Worm (Caenorhabditis elegans) whole organism, late embryonic: ENCODE results near the gene F15B10.3.

Experiments used
- C38D4.7 ChIP-seq: fragments of 200-800 bp; sonication (Bioruptor generic); optimal IDR thresholded peaks from 2 replicates; lab custom pipeline; 2018; ENCODE audit warnings: mild to moderate bottlenecking, missing genetic modification characterization, moderate library complexity, missing compliant biosample characterization
- K02D7.2 ChIP-seq: sonication (generic microtip); optimal IDR thresholded peaks from 2 replicates; lab custom pipeline; 2017; ENCODE audit warnings: mild to moderate bottlenecking, missing genetic modification characterization, missing compliant biosample characterization
- T23F11.4 ChIP-seq: fragments of 200-800 bp; sonication (Bioruptor generic); optimal IDR thresholded peaks from 2 replicates; lab custom pipeline; 2018; ENCODE audit warnings: mild to moderate bottlenecking, missing genetic modification characterization, missing compliant biosample characterization
- ahr-1 ChIP-seq: sonication (generic microtip); optimal IDR thresholded peaks from 2 replicates; lab custom pipeline; 2016; ENCODE audit warnings: missing genetic modification characterization, missing compliant biosample characterization
- ceh-14 ChIP-seq: sonication (generic microtip); optimal IDR thresholded peaks from 2 replicates; lab custom pipeline; 2016; ENCODE audit warnings: missing genotype, missing genetic modification characterization, missing compliant biosample characterization
- ceh-19 ChIP-seq: fragments of 200-800 bp; sonication (Bioruptor generic); optimal IDR thresholded peaks from 2 replicates; lab custom pipeline; 2018; ENCODE audit warnings: mild to moderate bottlenecking, missing genetic modification characterization, missing compliant biosample characterization
- ceh-2 ChIP-seq: sonication (generic microtip); optimal IDR thresholded peaks from 2 replicates; lab custom pipeline; 2016; ENCODE audit warnings: missing genotype, missing genetic modification characterization, missing compliant biosample characterization
- ceh-22 ChIP-seq: sonication (generic microtip); optimal IDR thresholded peaks from 2 replicates; lab custom pipeline; 2017; ENCODE audit warnings: missing biosample characterization, missing genetic modification characterization
- ceh-30 ChIP-seq: fragments of 150-350 bp; optimal IDR thresholded peaks from 2 replicates; lab custom pipeline; 2014; ENCODE audit warnings: missing biosample characterization, missing genetic modification characterization
- ceh-31 ChIP-seq: sonication (generic microtip); optimal IDR thresholded peaks from 2 replicates; lab custom pipeline; 2016; ENCODE audit warnings: missing genetic modification characterization, missing compliant biosample characterization
- ceh-34 ChIP-seq: sonication (generic microtip); optimal IDR thresholded peaks from 2 replicates; lab custom pipeline; 2016; ENCODE audit warnings: mild to moderate bottlenecking, missing genetic modification characterization, missing compliant biosample characterization
- ceh-45 ChIP-seq: fragments of 200-800 bp; sonication (Bioruptor generic); IDR thresholded peaks from 2 replicates; pipeline ENCODE4 v1.3.6; 2022; ENCODE audit warnings: missing genetic modification reagents, missing genetic modification characterization, missing compliant biosample characterization
- ceh-48 ChIP-seq: sonication (generic microtip); optimal IDR thresholded peaks from 2 replicates; lab custom pipeline; 2016; ENCODE audit warnings: missing genetic modification characterization, inconsistent platforms, missing compliant biosample characterization
- ceh-6 ChIP-seq: fragments of 200-800 bp; sonication (Bioruptor generic); optimal IDR thresholded peaks from 2 replicates; lab custom pipeline; 2018; ENCODE audit warnings: mild to moderate bottlenecking, missing genetic modification characterization, missing compliant biosample characterization
- che-1 ChIP-seq: sonication (generic microtip); optimal IDR thresholded peaks from 2 replicates; lab custom pipeline; 2016; ENCODE audit warnings: mild to moderate bottlenecking, missing genetic modification characterization, missing compliant biosample characterization
- dve-1 ChIP-seq: sonication (generic microtip); optimal IDR thresholded peaks from 2 replicates; lab custom pipeline; 2017; ENCODE audit warnings: antibody characterized with exemption, mild to moderate bottlenecking, missing genetic modification characterization, missing compliant biosample characterization
- elt-2 ChIP-seq: sonication (generic microtip); optimal IDR thresholded peaks from 2 replicates; lab custom pipeline; 2016; ENCODE audit warnings: missing genetic modification reagents, missing genetic modification characterization, missing compliant biosample characterization
- ets-4 ChIP-seq: sonication (generic microtip); optimal IDR thresholded peaks from 2 replicates; lab custom pipeline; 2016; ENCODE audit warnings: missing genetic modification characterization, missing compliant biosample characterization
- fkh-10 ChIP-seq: fragments of 150-350 bp; optimal IDR thresholded peaks from 2 replicates; lab custom pipeline; 2014; ENCODE audit warnings: missing biosample characterization, missing genetic modification reagents, missing genetic modification characterization
- fkh-6 ChIP-seq: sonication (generic microtip); optimal IDR thresholded peaks from 2 replicates; lab custom pipeline; 2016; ENCODE audit warnings: missing genetic modification characterization, missing compliant biosample characterization
- gmeb-2 ChIP-seq: sonication (generic microtip); optimal IDR thresholded peaks from 2 replicates; lab custom pipeline; 2016; ENCODE audit warnings: missing genetic modification characterization, inconsistent platforms, missing compliant biosample characterization
- hlh-13 ChIP-seq: fragments of 200-800 bp; sonication (Bioruptor generic); optimal IDR thresholded peaks from 2 replicates; lab custom pipeline; 2018; ENCODE audit warnings: mild to moderate bottlenecking, missing genetic modification characterization, missing compliant biosample characterization
- hlh-15 ChIP-seq: sonication (generic microtip); optimal IDR thresholded peaks from 2 replicates; lab custom pipeline; 2016; ENCODE audit warnings: missing genetic modification characterization, missing compliant biosample characterization
- hlh-30 ChIP-seq: sonication (generic microtip); optimal IDR thresholded peaks from 2 replicates; lab custom pipeline; 2017; ENCODE audit warnings: antibody characterized with exemption, missing genetic modification characterization, missing compliant biosample characterization; ENCODE audit not compliant: insufficient read depth
- hlh-6 ChIP-seq: sonication (generic microtip); optimal IDR thresholded peaks from 2 replicates; lab custom pipeline; 2016; ENCODE audit warnings: missing genotype, missing genetic modification characterization, missing compliant biosample characterization
- hlh-8 ChIP-seq: sonication (generic microtip); optimal IDR thresholded peaks from 2 replicates; lab custom pipeline; 2016; ENCODE audit warnings: missing genotype, missing genetic modification characterization, missing compliant biosample characterization
- lim-6 ChIP-seq: sonication (generic microtip); optimal IDR thresholded peaks from 2 replicates; lab custom pipeline; 2016; ENCODE audit warnings: missing genetic modification characterization, missing compliant biosample characterization
- lin-11 ChIP-seq: fragments of 200-800 bp; sonication (Bioruptor generic); optimal IDR thresholded peaks from 2 replicates; lab custom pipeline; 2018; ENCODE audit warnings: mild to moderate bottlenecking, missing genetic modification characterization, missing compliant biosample characterization
- madf-2 ChIP-seq: sonication (generic microtip); optimal IDR thresholded peaks from 2 replicates; lab custom pipeline; 2017; ENCODE audit warnings: missing genetic modification characterization, missing compliant biosample characterization
- nfya-1 ChIP-seq: sonication (generic microtip); optimal IDR thresholded peaks from 2 replicates; lab custom pipeline; 2017; ENCODE audit warnings: missing genetic modification characterization, mild to moderate bottlenecking, missing compliant biosample characterization, antibody characterized with exemption, moderate library complexity
- nhr-232 ChIP-seq: sonication (generic microtip); optimal IDR thresholded peaks from 2 replicates; lab custom pipeline; 2016; ENCODE audit warnings: missing genetic modification characterization, missing compliant biosample characterization
- npax-4 ChIP-seq: sonication (generic microtip); optimal IDR thresholded peaks from 2 replicates; lab custom pipeline; 2016; ENCODE audit warnings: missing genetic modification characterization, missing compliant biosample characterization
- pat-9 ChIP-seq: fragments of 200-800 bp; sonication (Bioruptor generic); optimal IDR thresholded peaks from 2 replicates; lab custom pipeline; 2018; ENCODE audit warnings: mild to moderate bottlenecking, missing genetic modification characterization, moderate library complexity, missing compliant biosample characterization
- pax-1 ChIP-seq: fragments of 150-350 bp; optimal IDR thresholded peaks from 2 replicates; lab custom pipeline; 2014; ENCODE audit warnings: missing biosample characterization, missing genetic modification characterization
- rnt-1 ChIP-seq: sonication (generic microtip); optimal IDR thresholded peaks from 2 replicates; lab custom pipeline; 2016; ENCODE audit warnings: missing genetic modification characterization, missing compliant biosample characterization
- sdc-2 ChIP-seq: sonication (generic microtip); optimal IDR thresholded peaks from 2 replicates; lab custom pipeline; 2016; ENCODE audit warnings: missing genotype, missing genetic modification characterization, missing compliant biosample characterization
- sox-2 ChIP-seq: fragments of 200-800 bp; sonication (Bioruptor generic); IDR thresholded peaks from 2 replicates; pipeline ENCODE4 v1.3.6; 2022; ENCODE audit warnings: missing genetic modification reagents, missing genetic modification characterization, missing compliant biosample characterization
- syd-9 ChIP-seq: sonication (generic microtip); optimal IDR thresholded peaks from 2 replicates; lab custom pipeline; 2016; ENCODE audit warnings: mild to moderate bottlenecking, missing genetic modification characterization, moderate library complexity, missing compliant biosample characterization
- ttx-3 ChIP-seq: sonication (generic microtip); optimal IDR thresholded peaks from 2 replicates; lab custom pipeline; 2016; ENCODE audit warnings: missing genetic modification reagents, missing genetic modification characterization, missing compliant biosample characterization
- unc-3 ChIP-seq, 2 experiments: fragments of 200-800 bp in 1 of 2; sonication (Bioruptor generic) in 1 of 2; sonication (generic microtip) in 1 of 2; conservative IDR thresholded peaks in 1 of 2; optimal IDR thresholded peaks in 1 of 2; 2 replicates each; pipeline versions ENCODE4 v1.3.6 to Lab custom; 2016 to 2022; ENCODE audit warnings: missing compliant biosample characterization in 2 of 2, missing genetic modification characterization in 2 of 2, missing genetic modification reagents in 1 of 2
- unc-42 ChIP-seq: sonication (generic microtip); optimal IDR thresholded peaks from 2 replicates; lab custom pipeline; 2016; ENCODE audit warnings: missing genotype, missing genetic modification characterization, missing compliant biosample characterization
- unc-55 ChIP-seq: sonication (generic microtip); optimal IDR thresholded peaks from 2 replicates; lab custom pipeline; 2017; ENCODE audit warnings: missing biosample characterization, missing genetic modification reagents, missing genetic modification characterization
- unc-86 ChIP-seq: sonication (generic microtip); optimal IDR thresholded peaks from 2 replicates; lab custom pipeline; 2016; ENCODE audit warnings: missing genetic modification characterization, missing compliant biosample characterization
- zip-5 ChIP-seq: sonication (generic microtip); optimal IDR thresholded peaks from 2 replicates; lab custom pipeline; 2016; ENCODE audit warnings: missing genetic modification characterization, missing compliant biosample characterization
- ztf-16 ChIP-seq: sonication (generic microtip); optimal IDR thresholded peaks from 2 replicates; lab custom pipeline; 2017; ENCODE audit warnings: missing genetic modification characterization, missing compliant biosample characterization

The F15B10.3 gene

ce11 chrIV:6576728-6577101 is 25.8 kb upstream of the F15B10.3 start (continued):
- TF ChIP-seq ceh-14 (tag; lab: Kevin White, UChicago) (no peak), nfya-1 (tag; lab: Kevin White, UChicago) (peak; percentile 57)
- TF ChIP-seq, all 69 proteins: peak for 14

ce11 chrIV:6577914-6578313 is 24.6 kb upstream of the F15B10.3 start, which contains the start of gene C43G2.3:
TSS of gene C43G2.3 (plus strand) at chrIV:6578214.
- no peak for TF ChIP-seq ceh-30 (tag; lab: Kevin White, UChicago)
- TF ChIP-seq C38D4.7, result no peak
- TF ChIP-seq ceh-2 (tag; lab: Kevin White, UChicago), result no peak
- TF ChIP-seq fkh-10 (GFP tag; lab: Kevin White, UChicago), result no peak
- TF ChIP-seq gmeb-2, result no peak
- no peak for TF ChIP-seq T23F11.4

DNA sequence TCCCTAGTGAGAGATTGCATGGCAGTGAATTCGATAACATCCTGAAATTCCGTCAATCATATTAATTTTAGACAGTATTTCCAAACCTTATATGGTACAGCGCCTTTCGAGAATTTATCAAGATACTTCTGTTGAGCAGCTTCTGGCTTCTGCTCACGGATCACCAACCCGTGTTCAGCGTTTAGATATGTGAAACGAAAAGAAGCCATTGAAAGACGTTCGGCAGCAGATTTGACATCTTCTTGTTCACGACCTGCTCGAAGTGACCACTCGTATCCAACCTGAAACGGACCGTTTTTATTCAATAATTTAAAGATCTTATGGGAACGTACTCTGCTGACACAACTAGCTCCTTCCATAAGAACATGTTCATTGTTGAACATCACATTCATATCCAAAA is 20.8 kb upstream of the F15B10.3 start:
- no peak for TF ChIP-seq ceh-22 (tag; lab: Kevin White, UChicago)
- no peak for TF ChIP-seq fkh-6 (tag; lab: Kevin White, UChicago)
- no peak for TF ChIP-seq ceh-31
- TF ChIP-seq ceh-34, result no peak
- no peak for TF ChIP-seq hlh-15 (tag; lab: Kevin White, UChicago)
- TF ChIP-seq C38D4.7, result no peak
- TF ChIP-seq lin-11, result no peak
- no peak for TF ChIP-seq che-1 (tag; lab: Kevin White, UChicago)
- TF ChIP-seq ahr-1, result no peak
- TF ChIP-seq T23F11.4, result no peak
- no peak for TF ChIP-seq syd-9 (tag; lab: Kevin White, UChicago)
- no peak for TF ChIP-seq ttx-3 (tag; lab: Kevin White, UChicago)
- TF ChIP-seq gmeb-2, result no peak
- TF ChIP-seq K02D7.2 (tag; lab: Kevin White, UChicago), result no peak
- no peak for TF ChIP-seq lim-6
- TF ChIP-seq hlh-6 (tag; lab: Kevin White, UChicago), result no peak
- no peak for TF ChIP-seq ztf-16 (tag; lab: Kevin White, UChicago)

- TF ChIP-seq ceh-6 (GFP tag; lab: Kevin White, UChicago), result no peak
- no peak for TF ChIP-seq ceh-31
- TF ChIP-seq ceh-19 (GFP tag; lab: Kevin White, UChicago), result no peak
- TF ChIP-seq unc-3 (GFP tag; conservative IDR thresholded peaks at IDR 0.05; lab: Robert Waterston, UW), result no peak
- TF ChIP-seq unc-3 (tag; optimal IDR thresholded peaks at IDR 0.05; lab: Kevin White, UChicago), result no peak
- TF ChIP-seq ceh-2 (tag; lab: Kevin White, UChicago), result no peak
- no peak for TF ChIP-seq npax-4
- no peak for TF ChIP-seq madf-2 (tag; lab: Kevin White, UChicago)
- no peak for TF ChIP-seq K02D7.2 (tag; lab: Kevin White, UChicago)
- TF ChIP-seq ceh-45, result no peak
- TF ChIP-seq elt-2 (tag; lab: Kevin White, UChicago), result no peak
- TF ChIP-seq nhr-232 (tag; lab: Kevin White, UChicago), result no peak
- TF ChIP-seq sdc-2 (tag; lab: Kevin White, UChicago), result no peak
- TF ChIP-seq hlh-8 (tag; lab: Kevin White, UChicago), result no peak
- no peak for TF ChIP-seq pat-9 (tag; lab: Kevin White, UChicago)
- TF ChIP-seq ceh-30 (tag; lab: Kevin White, UChicago), result no peak
- TF ChIP-seq sox-2 (GFP tag; lab: Robert Waterston, UW), result no peak
These were observed 19.9 kb upstream of the F15B10.3 start, which contains the start of gene odr-8 for ce11 chrIV:6582604-6583003. TSS of gene odr-8 (minus strand) at chrIV:6582704.

ce11 chrIV:6585397-6585921 is 17.0 kb upstream of the F15B10.3 start, which contains the start of the genes F38A5.2 and dnj-11:
TSS of gene F38A5.2 (minus strand) at chrIV:6585400.
TSS of gene dnj-11 (plus strand) at chrIV:6585871.
- TF ChIP-seq unc-86 (tag; lab: Kevin White, UChicago) (no peak), unc-3 (GFP tag; conservative IDR thresholded peaks at IDR 0.05; lab: Robert Waterston, UW) (no peak), unc-3 (tag; optimal IDR thresholded peaks at IDR 0.05; lab: Kevin White, UChicago) (no peak), zip-5 (tag; lab: Kevin White, UChicago) (no peak), syd-9 (tag; lab: Kevin White, UChicago) (no peak), unc-42 (peak; percentile 50), hlh-13 (GFP tag; lab: Kevin White, UChicago) (no peak), pax-1 (tag; lab: Kevin White, UChicago) (peak; percentile 71), rnt-1 (peak; percentile 55), ceh-31 (peak; percentile 72), dve-1 (peak; percentile 42), hlh-30 (peak; percentile 14), ceh-48 (tag; lab: Kevin White, UChicago) (no peak), ets-4 (tag; lab: Kevin White, UChicago) (no peak), unc-55 (GFP tag; lab: Kevin White, UChicago) (peak; percentile 27), lim-6 (no peak), nfya-1 (tag; lab: Kevin White, UChicago) (peak; percentile 48)
